Fruit fly (Drosophila melanogaster) whole organism, embryonic: ENCODE data around the gene Neto.
A peak's percentile ranks its signal among the peaks of the same experiment; 100 is the strongest.

Source experiments
- Asciz ChIP-seq: fragments of 200-800 bp; sonication (Bioruptor generic); optimal IDR thresholded peaks from 2 replicates; lab custom pipeline; 2017; ENCODE audit warnings: missing biosample characterization, mild to moderate bottlenecking, missing genetic modification characterization, missing genetic modification reagents
- Atf-2 ChIP-seq: fragments of 200-800 bp; sonication (Bioruptor generic); optimal IDR thresholded peaks from 2 replicates; lab custom pipeline; 2016; ENCODE audit warnings: missing biosample characterization, missing genetic modification characterization
- Awh ChIP-seq: fragments of 200-800 bp; sonication (Bioruptor generic); IDR thresholded peaks from 2 replicates; pipeline ENCODE4, ENCODE4 v1.3.6; 2022; ENCODE audit warnings: missing biosample characterization, missing genetic modification characterization
- CG11696 ChIP-seq: fragments of 200-800 bp; sonication (Bioruptor generic); IDR thresholded peaks from 2 replicates; pipeline ENCODE4 v1.3.6; 2022; ENCODE audit warnings: missing biosample characterization, missing genetic modification characterization
- CG12071 ChIP-seq: fragments of 200-800 bp; sonication (Bioruptor generic); optimal IDR thresholded peaks from 3 replicates; lab custom pipeline; 2018; ENCODE audit warnings: missing biosample characterization, mild to moderate bottlenecking, missing genetic modification characterization
- CG12744 ChIP-seq: fragments of 200-800 bp; sonication (Bioruptor generic); optimal IDR thresholded peaks from 2 replicates; lab custom pipeline; 2016; ENCODE audit warnings: missing biosample characterization, missing genetic modification characterization
- CG12769 ChIP-seq: fragments of 200-800 bp; sonication (Bioruptor generic); optimal IDR thresholded peaks from 2 replicates; lab custom pipeline; 2019; ENCODE audit warnings: missing biosample characterization, mild to moderate bottlenecking, missing genetic modification characterization, moderate library complexity
- CG18262 ChIP-seq: fragments of 200-800 bp; optimal IDR thresholded peaks from 3 replicates; lab custom pipeline; 2019; ENCODE audit warnings: missing biosample characterization, mild to moderate bottlenecking, missing genetic modification characterization, moderate library complexity
- CG2116 ChIP-seq: fragments of 200-800 bp; sonication (Bioruptor generic); optimal IDR thresholded peaks from 3 replicates; lab custom pipeline; 2018; ENCODE audit warnings: missing biosample characterization, mild to moderate bottlenecking, missing genetic modification characterization
- CG3847 ChIP-seq: fragments of 200-800 bp; sonication (Bioruptor generic); IDR thresholded peaks from 2 replicates; pipeline ENCODE4 v1.3.6; 2022; ENCODE audit warnings: missing biosample characterization, missing genetic modification characterization
- CG4360 ChIP-seq: fragments of 200-800 bp; sonication (Bioruptor generic); IDR thresholded peaks from 2 replicates; pipeline ENCODE4 v1.3.6; 2022; ENCODE audit warnings: missing biosample characterization, missing genetic modification characterization
- CG4730 ChIP-seq: fragments of 200-800 bp; sonication (Bioruptor generic); IDR thresholded peaks from 2 replicates; pipeline ENCODE4 v1.3.6; 2022; ENCODE audit warnings: missing biosample characterization, missing genetic modification characterization
- CG7786 ChIP-seq: fragments of 200-800 bp; sonication (Bioruptor generic); optimal IDR thresholded peaks from 2 replicates; lab custom pipeline; 2016; ENCODE audit warnings: missing biosample characterization, missing genetic modification characterization
- CG9932 ChIP-seq: fragments of 200-800 bp; sonication (Bioruptor generic); IDR thresholded peaks from 2 replicates; pipeline ENCODE4 v1.3.6; 2022; ENCODE audit warnings: missing biosample characterization, missing genetic modification characterization
- CkIIα-i1 ChIP-seq: fragments of 200-800 bp; sonication (Bioruptor generic); IDR thresholded peaks from 2 replicates; pipeline ENCODE4 v1.3.6; 2022; ENCODE audit warnings: missing biosample characterization, missing genetic modification characterization
- CoRest ChIP-seq: fragments of 200-800 bp; sonication (Bioruptor generic); optimal IDR thresholded peaks from 3 replicates; lab custom pipeline; 2018; ENCODE audit warnings: missing biosample characterization, mild to moderate bottlenecking, missing genetic modification characterization, moderate library complexity
- Dref ChIP-seq: fragments of 200-800 bp; sonication (Bioruptor generic); IDR thresholded peaks from 2 replicates; pipeline ENCODE4 v1.3.6; 2022; ENCODE audit warnings: missing biosample characterization, missing genetic modification characterization
- Hand ChIP-seq: fragments of 200-800 bp; sonication (Bioruptor generic); optimal IDR thresholded peaks from 2 replicates; lab custom pipeline; 2017; ENCODE audit warnings: mild to moderate bottlenecking, missing biosample characterization, missing genetic modification reagents, missing genetic modification characterization
- Med ChIP-seq: fragments of 200-800 bp; sonication (Bioruptor generic); peaks from one replicate; lab custom pipeline; 2016; ENCODE audit warnings: missing biosample characterization, missing genetic modification characterization, mild to moderate bottlenecking, inconsistent platforms, moderate library complexity
- Opbp ChIP-seq: fragments of 200-800 bp; sonication (Bioruptor generic); IDR thresholded peaks from 3 replicates; pipeline ENCODE4 v1.3.6; 2022; ENCODE audit warnings: missing biosample characterization, missing genetic modification characterization; ENCODE audit not compliant: partially characterized antibody
- Xrp1 ChIP-seq: fragments of 200-800 bp; sonication (Bioruptor generic); IDR thresholded peaks from 2 replicates; pipeline ENCODE4 v1.3.6; 2022; ENCODE audit warnings: missing biosample characterization, missing genetic modification characterization
- bsh ChIP-seq, 2 experiments: fragments of 200-800 bp; sonication (Bioruptor generic); optimal IDR thresholded peaks; 2 replicates each; lab custom pipeline; 2017 to 2018; ENCODE audit warnings: mild to moderate bottlenecking in 2 of 2, missing biosample characterization in 2 of 2, missing genetic modification characterization in 2 of 2, moderate library complexity in 1 of 2
- chinmo ChIP-seq: fragments of 200-800 bp; sonication (Bioruptor generic); IDR thresholded peaks from 4 replicates; pipeline ENCODE4 v1.3.6; 2022; ENCODE audit warnings: missing biosample characterization, missing genetic modification characterization; ENCODE audit not compliant: partially characterized antibody
- crp ChIP-seq, 2 experiments: fragments of 200-800 bp; sonication (Bioruptor generic); optimal IDR thresholded peaks; 2 replicates in 1 of 2; 3 replicates in 1 of 2; lab custom pipeline; 2017; ENCODE audit warnings: missing biosample characterization in 2 of 2, missing genetic modification characterization in 2 of 2, mild to moderate bottlenecking in 1 of 2, moderate library complexity in 1 of 2
- cwo ChIP-seq: fragments of 200-800 bp; sonication (Bioruptor generic); optimal IDR thresholded peaks from 3 replicates; lab custom pipeline; 2017; ENCODE audit warnings: missing biosample characterization, missing genetic modification characterization, mild to moderate bottlenecking, moderate library complexity, missing genetic modification reagents
- dati ChIP-seq: fragments of 200-800 bp; sonication (Bioruptor generic); IDR thresholded peaks from 2 replicates; pipeline ENCODE4 v1.3.6; 2022; ENCODE audit warnings: missing biosample characterization, missing genetic modification characterization
- dysf ChIP-seq: fragments of 200-800 bp; sonication (Bioruptor generic); IDR thresholded peaks from 3 replicates; pipeline ENCODE4 v1.3.6; 2022; ENCODE audit warnings: missing biosample characterization, missing genetic modification characterization
- grn ChIP-seq: fragments of 200-800 bp; sonication (Bioruptor generic); optimal IDR thresholded peaks from 3 replicates; lab custom pipeline; 2017; ENCODE audit warnings: missing biosample characterization, missing genetic modification characterization
- gro ChIP-seq: fragments of 200-800 bp; sonication (Bioruptor generic); optimal IDR thresholded peaks from 2 replicates; lab custom pipeline; 2016; ENCODE audit warnings: missing biosample characterization, missing genetic modification characterization
- jigr1 ChIP-seq: fragments of 200-800 bp; sonication (Bioruptor generic); IDR thresholded peaks from 3 replicates; pipeline ENCODE4 v1.3.6; 2022; ENCODE audit warnings: missing biosample characterization, missing genetic modification characterization
- kah ChIP-seq: fragments of 200-800 bp; sonication (Bioruptor generic); optimal IDR thresholded peaks from 2 replicates; lab custom pipeline; 2018; ENCODE audit warnings: missing biosample characterization, mild to moderate bottlenecking, missing genetic modification characterization
- lov ChIP-seq, 2 experiments: fragments of 200-800 bp in 1 of 2; fragments of >200 bp in 1 of 2; sonication (Bioruptor generic) in 1 of 2; IDR thresholded peaks in 1 of 2; optimal IDR thresholded peaks in 1 of 2; 2 replicates in 1 of 2; 3 replicates in 1 of 2; pipeline versions ENCODE4 v1.3.6 to Lab custom; 2017 to 2022; ENCODE audit warnings: missing biosample characterization in 1 of 2, missing genetic modification characterization in 1 of 2
- nom ChIP-seq: fragments of 200-800 bp; sonication (Bioruptor generic); optimal IDR thresholded peaks from 2 replicates; lab custom pipeline; 2017; ENCODE audit warnings: missing biosample characterization, missing genetic modification characterization, mild to moderate bottlenecking, moderate library complexity, missing genetic modification reagents
- sens ChIP-seq: fragments of 200-800 bp; sonication (Bioruptor generic); peaks from one replicate; lab custom pipeline; 2016; ENCODE audit warnings: missing biosample characterization, missing genetic modification characterization
- sqz ChIP-seq: fragments of 200-800 bp; sonication (Bioruptor generic); optimal IDR thresholded peaks from 3 replicates; lab custom pipeline; 2018; ENCODE audit warnings: missing biosample characterization, mild to moderate bottlenecking, missing genetic modification characterization
- stc ChIP-seq: fragments of 200-800 bp; sonication (Bioruptor generic); IDR thresholded peaks from 2 replicates; pipeline ENCODE4 v1.3.6; 2022; ENCODE audit warnings: missing biosample characterization, missing genetic modification characterization
- zfh2 ChIP-seq: fragments of 200-800 bp; sonication (Bioruptor generic); optimal IDR thresholded peaks from 2 replicates; lab custom pipeline; 2016; ENCODE audit warnings: missing biosample characterization, missing genetic modification characterization

Neto gene

DNA sequence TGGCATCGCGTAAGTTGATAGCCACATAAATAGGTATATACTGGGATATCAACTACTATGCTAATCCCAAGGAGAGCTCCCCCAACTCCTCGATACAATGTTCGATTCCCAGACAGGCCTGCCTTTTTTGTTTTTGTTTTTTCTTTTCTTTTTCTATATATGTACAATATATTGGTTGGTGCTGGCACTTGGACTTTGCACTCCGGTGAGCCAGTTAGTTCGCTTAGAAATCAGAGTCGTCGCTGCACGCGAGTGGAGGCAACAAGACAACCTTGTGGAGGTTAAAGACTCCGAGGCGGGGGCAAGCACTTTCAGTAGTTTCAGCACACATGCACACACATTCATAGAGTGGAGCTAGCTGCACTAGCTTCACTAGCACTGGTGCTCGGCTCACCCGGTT lies 39.4 kb upstream of the Neto start:
- no peak for TF ChIP-seq CG2116
- TF ChIP-seq gro: no peak
- no peak for TF ChIP-seq jigr1 (GFP tag; lab: Robert Waterston, UW)
- no peak for TF ChIP-seq CG3847 (GFP tag; lab: Robert Waterston, UW)
- no peak for TF ChIP-seq CG9932 (GFP tag; lab: Robert Waterston, UW)
- no peak for TF ChIP-seq zfh2 (GFP tag; lab: Kevin White, UChicago)
- no peak for TF ChIP-seq CG18262
- TF ChIP-seq dati (GFP tag; lab: Robert Waterston, UW): no peak
- no peak for TF ChIP-seq Hand
- no peak for TF ChIP-seq CG12744 (GFP tag; lab: Kevin White, UChicago)
- no peak for TF ChIP-seq CkIIα-i1 (GFP tag; lab: Robert Waterston, UW)
- peak in 1 of 2 experiments; percentile 78 for TF ChIP-seq bsh (GFP tag; optimal IDR thresholded peaks at IDR 0.05; lab: Kevin White, UChicago)
- no peak for TF ChIP-seq sqz (GFP tag; lab: Kevin White, UChicago)
- TF ChIP-seq lov (optimal IDR thresholded peaks at IDR 0.05; lab: Kevin White, UChicago): no peak
- 0 out of 3 replicates have a peak, but pooled peaks have one; percentile 42 for TF ChIP-seq lov (GFP tag; IDR thresholded peaks at IDR 0.05; lab: Robert Waterston, UW)
- no peak for TF ChIP-seq CG7786 (GFP tag; lab: Kevin White, UChicago)
- 0 out of 4 replicates have a peak, but pooled peaks have one; percentile 22 for TF ChIP-seq chinmo
- TF ChIP-seq CG11696 (GFP tag; lab: Robert Waterston, UW): no peak
- peak; percentile 85 for TF ChIP-seq nom
- no peak for TF ChIP-seq CG4360 (GFP tag; lab: Robert Waterston, UW)
- no peak for TF ChIP-seq Asciz (GFP tag; lab: Kevin White, UChicago)
- no peak for TF ChIP-seq CoRest (tag; lab: Kevin White, UChicago)
- TF ChIP-seq Xrp1 (GFP tag; lab: Robert Waterston, UW): no peak
- no peak for TF ChIP-seq Opbp

DNA sequence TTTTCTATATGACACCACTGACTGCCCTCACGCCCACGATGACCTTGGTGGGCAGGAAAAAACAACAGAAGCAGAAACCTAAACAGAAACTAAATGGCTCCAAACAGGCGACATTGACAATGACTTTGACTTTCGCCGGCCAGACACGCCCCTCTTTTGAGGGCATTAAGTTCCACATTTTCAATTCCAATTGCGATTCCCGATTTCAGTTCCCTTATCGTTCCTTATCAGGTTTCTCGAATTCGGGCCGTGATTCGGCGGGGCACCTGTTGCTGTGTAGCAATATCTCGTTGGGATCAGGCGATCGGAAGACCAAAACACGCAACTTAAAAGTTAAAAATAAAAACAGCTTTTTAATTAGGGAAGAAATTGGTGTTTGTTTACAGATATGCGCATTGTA lies 38.0 kb upstream of the Neto start:
- no peak for TF ChIP-seq crp (GFP tag; optimal IDR thresholded peaks at IDR 0.05; lab: Kevin White, UChicago)
- no peak for TF ChIP-seq CG12071 (GFP tag; lab: Kevin White, UChicago)
- TF ChIP-seq Awh (GFP tag; lab: Robert Waterston, UW): no peak
- TF ChIP-seq stc (GFP tag; lab: Robert Waterston, UW): no peak
- peak; percentile 18 for TF ChIP-seq grn (GFP tag; lab: Kevin White, UChicago)
- TF ChIP-seq kah (GFP tag; lab: Kevin White, UChicago): peak; percentile 20
- peak; percentile 33 for TF ChIP-seq CG12769 (tag; lab: Kevin White, UChicago)
- no peak for TF ChIP-seq CG4730 (GFP tag; lab: Robert Waterston, UW)
- TF ChIP-seq cwo (GFP tag; lab: Kevin White, UChicago): peak; percentile 52
- TF ChIP-seq Atf-2: no peak
- no peak for TF ChIP-seq dysf (GFP tag; lab: Robert Waterston, UW)

DNA sequence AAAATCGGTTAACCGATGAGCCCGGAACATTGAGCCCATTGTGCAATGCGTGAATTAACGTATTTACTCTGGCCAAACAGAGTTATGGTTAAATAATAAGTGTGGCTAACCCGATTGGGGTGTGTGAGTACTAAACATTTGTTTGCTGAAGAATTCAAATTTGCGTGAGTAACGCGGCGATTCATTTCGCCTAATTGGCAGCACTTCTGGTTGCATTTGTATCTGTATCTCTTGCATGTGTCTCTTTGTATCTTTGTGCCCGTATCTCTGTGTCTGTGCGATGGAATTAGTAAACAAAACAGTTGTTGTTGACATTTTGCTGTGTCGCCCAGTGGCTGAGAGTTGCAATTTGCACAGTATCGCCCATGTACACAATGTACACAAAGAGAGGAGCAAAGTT lies 34.8 kb upstream of the Neto start:
- TF ChIP-seq Med (GFP tag; lab: Kevin White, UChicago) (peak; percentile 4), sens (GFP tag; lab: Kevin White, UChicago) (peak; percentile 35), Dref (GFP tag; lab: Robert Waterston, UW) (no peak)
